Comparison of ENCODE assay signal across 3 worm cellular contexts in genomic region chrV:10273837-10274236, ce11.
TF ChIP-seq lines count a peak whose summit lies in the region.

No protein-coding gene starts in this region.

TF ChIP-seq in whole organism, L1 larva, 84 proteins besides CTCF, POLR2A, EP300 and RAD21 (continued from another document and continues in another):
- TF ChIP-seq mab-9 (GFP tag; IDR thresholded peaks at IDR 0.05; lab: Robert Waterston, UW) (0 out of 2 replicates have a peak, but pooled peaks have one; percentile 44), nhr-76 (tag; optimal IDR thresholded peaks at IDR 0.05; lab: Kevin White, UChicago) (no peak), pqm-1 (tag; optimal IDR thresholded peaks at IDR 0.05; lab: Kevin White, UChicago) (no peak), xbp-1 (tag; optimal IDR thresholded peaks at IDR 0.05; lab: Kevin White, UChicago) (peak; percentile 8), ces-1 (GFP tag; optimal IDR thresholded peaks at IDR 0.05; lab: Kevin White, UChicago) (no peak), unc-30 (tag; optimal IDR thresholded peaks at IDR 0.05; lab: Kevin White, UChicago) (no peak), ceh-90 (tag; optimal IDR thresholded peaks at IDR 0.05; lab: Kevin White, UChicago) (no peak), Y116A8C.19 (tag; optimal IDR thresholded peaks at IDR 0.05; lab: Kevin White, UChicago; ENCODE audit: borderline replicate concordance) (no peak), egl-27 (tag; optimal IDR thresholded peaks at IDR 0.05; lab: Kevin White, UChicago) (no peak), unc-62 (GFP tag; optimal IDR thresholded peaks at IDR 0.05; lab: Kevin White, UChicago) (no peak), alr-1 (tag; optimal IDR thresholded peaks at IDR 0.05; lab: Kevin White, UChicago; ENCODE audit: borderline replicate concordance) (no peak), nhr-90 (tag; optimal IDR thresholded peaks at IDR 0.05; lab: Kevin White, UChicago; ENCODE audit: poor library complexity) (no peak), ceh-63 (GFP tag; optimal IDR thresholded peaks at IDR 0.05; lab: Kevin White, UChicago) (no peak), fkh-4 (tag; optimal IDR thresholded peaks at IDR 0.05; lab: Kevin White, UChicago; ENCODE audit: borderline replicate concordance) (no peak), aha-1 (tag; optimal IDR thresholded peaks at IDR 0.05; lab: Kevin White, UChicago) (no peak), ceh-82 (tag; optimal IDR thresholded peaks at IDR 0.05; lab: Kevin White, UChicago) (peak; percentile 29 to 73 (median 46)), rnt-1 (tag; optimal IDR thresholded peaks at IDR 0.05; lab: Kevin White, UChicago) (no peak), grh-1 (GFP tag; IDR thresholded peaks at IDR 0.05; lab: Robert Waterston, UW) (no peak), hlh-4 (tag; optimal IDR thresholded peaks at IDR 0.05; lab: Kevin White, UChicago) (no peak), hpl-2 (GFP tag; optimal IDR thresholded peaks at IDR 0.05; lab: Kevin White, UChicago) (no peak), unc-130 (tag; optimal IDR thresholded peaks at IDR 0.05; lab: Kevin White, UChicago) (no peak), ama-1 (optimal IDR thresholded peaks at IDR 0.05; lab: Kevin White, UChicago) (no peak), nhr-28 (tag; optimal IDR thresholded peaks at IDR 0.05; lab: Kevin White, UChicago) (no peak), lin-39 (tag; optimal IDR thresholded peaks at IDR 0.05; lab: Kevin White, UChicago) (no peak), F16B12.6 (tag; optimal IDR thresholded peaks at IDR 0.05; lab: Kevin White, UChicago) (no peak), nhr-47 (tag; optimal IDR thresholded peaks at IDR 0.05; lab: Kevin White, UChicago) (peak; percentile 56), efl-3 (GFP tag; optimal IDR thresholded peaks at IDR 0.05; lab: Kevin White, UChicago) (no peak), lsy-2 (tag; optimal IDR thresholded peaks at IDR 0.05; lab: Kevin White, UChicago) (peak; percentile 6 to 57), pax-3 (tag; optimal IDR thresholded peaks at IDR 0.05; lab: Kevin White, UChicago) (peak; percentile 21), jun-1 (tag; optimal IDR thresholded peaks at IDR 0.05; lab: Kevin White, UChicago) (peak; percentile 33), dsc-1 (tag; optimal IDR thresholded peaks at IDR 0.05; lab: Kevin White, UChicago) (no peak), nhr-77 (tag; optimal IDR thresholded peaks at IDR 0.05; lab: Kevin White, UChicago) (no peak), ztf-4 (tag; optimal IDR thresholded peaks at IDR 0.05; lab: Kevin White, UChicago) (peak; percentile 1), ets-5 (GFP tag; IDR thresholded peaks at IDR 0.05; lab: Robert Waterston, UW) (no peak), sptf-1 (tag; optimal IDR thresholded peaks at IDR 0.05; lab: Kevin White, UChicago) (no peak), snu-23 (GFP tag; optimal IDR thresholded peaks at IDR 0.05; lab: Kevin White, UChicago) (peak; percentile 29), C04F5.9 (tag; optimal IDR thresholded peaks at IDR 0.05; lab: Kevin White, UChicago) (no peak), lin-14 (GFP tag; optimal IDR thresholded peaks at IDR 0.05; lab: Kevin White, UChicago) (peak; percentile 86), ceh-88 (GFP tag; IDR thresholded peaks at IDR 0.05; lab: Robert Waterston, UW) (no peak), lin-13 (GFP tag; optimal IDR thresholded peaks at IDR 0.05; lab: Kevin White, UChicago) (no peak), zag-1 (tag; optimal IDR thresholded peaks at IDR 0.05; lab: Kevin White, UChicago) (peak; percentile 53), vab-15 (tag; optimal IDR thresholded peaks at IDR 0.05; lab: Kevin White, UChicago) (no peak), aly-2 (tag; optimal IDR thresholded peaks at IDR 0.05; lab: Kevin White, UChicago) (no peak), ceh-8 (GFP tag; optimal IDR thresholded peaks at IDR 0.05; lab: Kevin White, UChicago) (no peak), elt-2 (tag; optimal IDR thresholded peaks at IDR 0.05; lab: Kevin White, UChicago) (no peak)

TF ChIP-seq in whole organism, L2 larva, 48 proteins besides CTCF, POLR2A, EP300 and RAD21 (continued from another document):
- TF ChIP-seq gmeb-1 (tag; optimal IDR thresholded peaks at IDR 0.05; lab: Kevin White, UChicago): no peak
- no peak for TF ChIP-seq elt-3 (tag; optimal IDR thresholded peaks at IDR 0.05; lab: Kevin White, UChicago)
- peak; percentile 46 for TF ChIP-seq crh-2 (tag; optimal IDR thresholded peaks at IDR 0.05; lab: Kevin White, UChicago)
- no peak for TF ChIP-seq nhr-25 (tag; optimal IDR thresholded peaks at IDR 0.05; lab: Kevin White, UChicago)
- TF ChIP-seq lin-39 (tag; optimal IDR thresholded peaks at IDR 0.05; lab: Kevin White, UChicago): no peak
- no peak for TF ChIP-seq unc-62 (GFP tag; optimal IDR thresholded peaks at IDR 0.05; lab: Kevin White, UChicago)
- no peak for TF ChIP-seq nhr-23 (tag; optimal IDR thresholded peaks at IDR 0.05; lab: Kevin White, UChicago)
- TF ChIP-seq nhr-12 (tag; optimal IDR thresholded peaks at IDR 0.05; lab: Kevin White, UChicago): no peak
- TF ChIP-seq skn-1 (tag; optimal IDR thresholded peaks at IDR 0.05; lab: Kevin White, UChicago): no peak
- TF ChIP-seq ztf-4 (tag; optimal IDR thresholded peaks at IDR 0.05; lab: Kevin White, UChicago): peak; percentile 37
- TF ChIP-seq ztf-11 (tag; optimal IDR thresholded peaks at IDR 0.05; lab: Kevin White, UChicago): no peak
- TF ChIP-seq lin-13 (GFP tag; optimal IDR thresholded peaks at IDR 0.05; lab: Kevin White, UChicago): peak; percentile 40
- no peak for TF ChIP-seq fos-1 (tag; optimal IDR thresholded peaks at IDR 0.05; lab: Kevin White, UChicago)
- TF ChIP-seq mbf-1 (tag; optimal IDR thresholded peaks at IDR 0.05; lab: Kevin White, UChicago): no peak
- TF ChIP-seq ceh-16 (tag; optimal IDR thresholded peaks at IDR 0.05; lab: Kevin White, UChicago): no peak

TF ChIP-seq in whole organism, L3 larva, 47 proteins besides CTCF, POLR2A, EP300 and RAD21 (continued from another document):
- TF ChIP-seq ceh-9 (tag; optimal IDR thresholded peaks at IDR 0.05; lab: Kevin White, UChicago): no peak
- TF ChIP-seq nhr-76 (tag; optimal IDR thresholded peaks at IDR 0.05; lab: Kevin White, UChicago): no peak
- peak; percentile 64 for TF ChIP-seq sea-2 (GFP tag; optimal IDR thresholded peaks at IDR 0.05; lab: Kevin White, UChicago)
- TF ChIP-seq nhr-11 (tag; optimal IDR thresholded peaks at IDR 0.05; lab: Kevin White, UChicago): peak; percentile 46
- no peak for TF ChIP-seq pha-4 (tag; optimal IDR thresholded peaks at IDR 0.05; lab: Kevin White, UChicago)
- TF ChIP-seq eor-1 (tag; optimal IDR thresholded peaks at IDR 0.05; lab: Kevin White, UChicago): no peak
- TF ChIP-seq egl-5 (tag; optimal IDR thresholded peaks at IDR 0.05; lab: Kevin White, UChicago): no peak
- TF ChIP-seq ztf-4 (tag; optimal IDR thresholded peaks at IDR 0.05; lab: Kevin White, UChicago): no peak
- TF ChIP-seq fkh-2 (tag; optimal IDR thresholded peaks at IDR 0.05; lab: Kevin White, UChicago): no peak
- no peak for TF ChIP-seq nhr-23 (tag; optimal IDR thresholded peaks at IDR 0.05; lab: Kevin White, UChicago)
